Fruit fly (Drosophila melanogaster) whole organism, pupa: ENCODE results near the gene CG8483.
A peak's percentile ranks its signal among the peaks of the same experiment; 100 is the strongest.

Experiments used
- CG10348 ChIP-seq: fragments of 200-800 bp; sonication (Bioruptor generic); IDR thresholded peaks from 2 replicates; pipeline ENCODE4 v1.3.6; 2022; ENCODE audit warnings: missing biosample characterization, missing genetic modification characterization
- CG12605 ChIP-seq: fragments of 200-800 bp; sonication (Bioruptor generic); IDR thresholded peaks from 2 replicates; pipeline ENCODE4 v1.3.6; 2022; ENCODE audit warnings: missing biosample characterization, missing genetic modification characterization
- CG13204 ChIP-seq: fragments of 200-800 bp; sonication (Bioruptor generic); optimal IDR thresholded peaks from 2 replicates; lab custom pipeline; 2018; ENCODE audit warnings: missing biosample characterization, mild to moderate bottlenecking, missing genetic modification characterization, moderate library complexity
- CG14655 ChIP-seq: fragments of 200-800 bp; sonication (Bioruptor generic); optimal IDR thresholded peaks from 3 replicates; lab custom pipeline; 2017; ENCODE audit warnings: mild to moderate bottlenecking, missing biosample characterization, missing genetic modification reagents, missing genetic modification characterization
- CG15710 ChIP-seq: fragments of 200-800 bp; sonication (Bioruptor generic); optimal IDR thresholded peaks from 2 replicates; lab custom pipeline; 2018; ENCODE audit warnings: missing biosample characterization, mild to moderate bottlenecking, missing genetic modification characterization, moderate library complexity
- CG17806 ChIP-seq: fragments of 200-800 bp; sonication (Bioruptor generic); optimal IDR thresholded peaks from 2 replicates; lab custom pipeline; 2018; ENCODE audit warnings: missing biosample characterization, mild to moderate bottlenecking, missing genetic modification characterization, moderate library complexity
- CG32121 ChIP-seq: fragments of 200-800 bp; sonication (Bioruptor generic); IDR thresholded peaks from 2 replicates; pipeline ENCODE4 v1.3.6; 2022; ENCODE audit warnings: missing biosample characterization, missing genetic modification characterization
- CG34367 ChIP-seq: fragments of 200-800 bp; sonication (Bioruptor generic); optimal IDR thresholded peaks from 2 replicates; lab custom pipeline; 2018; ENCODE audit warnings: missing biosample characterization, mild to moderate bottlenecking, missing genetic modification characterization
- CG4496 ChIP-seq: fragments of 200-800 bp; sonication (Bioruptor generic); IDR thresholded peaks from 3 replicates; pipeline ENCODE4 v1.3.6; 2022; ENCODE audit warnings: missing biosample characterization, missing genetic modification characterization
- CG8159 ChIP-seq: fragments of 200-800 bp; sonication (Bioruptor generic); optimal IDR thresholded peaks from 3 replicates; lab custom pipeline; 2018; ENCODE audit warnings: missing biosample characterization, mild to moderate bottlenecking, missing genetic modification characterization, moderate library complexity
- CG8301 ChIP-seq: fragments of 200-800 bp; sonication (Bioruptor generic); optimal IDR thresholded peaks from 2 replicates; lab custom pipeline; 2018; ENCODE audit warnings: missing biosample characterization, mild to moderate bottlenecking, missing genetic modification characterization
- CG9948 ChIP-seq: fragments of 200-800 bp; sonication (Bioruptor generic); optimal IDR thresholded peaks from 2 replicates; lab custom pipeline; 2018; ENCODE audit warnings: missing biosample characterization, mild to moderate bottlenecking, missing genetic modification characterization, moderate library complexity
- D1 ChIP-seq: fragments of 200-800 bp; sonication (Bioruptor generic); optimal IDR thresholded peaks from 2 replicates; lab custom pipeline; 2018; ENCODE audit warnings: missing biosample characterization, mild to moderate bottlenecking, missing genetic modification characterization, moderate library complexity
- EcR ChIP-seq: fragments of 200-800 bp; sonication (Bioruptor generic); optimal IDR thresholded peaks from 3 replicates; lab custom pipeline; 2019; ENCODE audit warnings: missing biosample characterization, missing genetic modification characterization, mild to moderate bottlenecking, moderate library complexity, missing genetic modification reagents
- Ets98B ChIP-seq: fragments of 200-800 bp; sonication (Bioruptor generic); IDR thresholded peaks from 2 replicates; pipeline ENCODE4 v1.3.6; 2022; ENCODE audit warnings: missing biosample characterization, missing genetic modification characterization
- Pif1A ChIP-seq: fragments of 200-800 bp; sonication (Bioruptor generic); optimal IDR thresholded peaks from 3 replicates; lab custom pipeline; 2016; ENCODE audit warnings: missing biosample characterization, missing genetic modification characterization
- Pif1B ChIP-seq: fragments of 200-800 bp; sonication (Bioruptor generic); optimal IDR thresholded peaks from 3 replicates; lab custom pipeline; 2016; ENCODE audit warnings: missing biosample characterization, missing genetic modification characterization
- Snoo ChIP-seq: fragments of 200-800 bp; sonication (Bioruptor generic); optimal IDR thresholded peaks from 3 replicates; lab custom pipeline; 2017; ENCODE audit warnings: missing biosample characterization, mild to moderate bottlenecking, missing genetic modification characterization, inconsistent platforms
- fd96Ca ChIP-seq: fragments of 200-800 bp; sonication (Bioruptor generic); IDR thresholded peaks from 3 replicates; pipeline ENCODE4 v1.3.6; 2022; ENCODE audit warnings: missing biosample characterization, missing genetic modification characterization
- gl ChIP-seq: fragments of 200-800 bp; sonication (Bioruptor generic); optimal IDR thresholded peaks from 2 replicates; lab custom pipeline; 2018; ENCODE audit warnings: missing biosample characterization, mild to moderate bottlenecking, missing genetic modification characterization
- rn ChIP-seq: fragments of 200-800 bp; sonication (Bioruptor generic); IDR thresholded peaks from 2 replicates; pipeline ENCODE4 v1.3.6; 2022; ENCODE audit warnings: missing biosample characterization, missing genetic modification characterization

The CG8483 gene

dm6 chr3R:13231184-13231583 lies 16.9 kb upstream of the CG8483 start:
- no peak for TF ChIP-seq fd96Ca (GFP tag; lab: Robert Waterston, UW)
- no peak for TF ChIP-seq CG8301 (tag; lab: Kevin White, UChicago)
- no peak for TF ChIP-seq rn (GFP tag; lab: Robert Waterston, UW)
- TF ChIP-seq, all 21 proteins: peak for 0

- TF ChIP-seq CG9948 (tag; lab: Kevin White, UChicago), result no peak
- TF ChIP-seq CG32121 (GFP tag; lab: Robert Waterston, UW), result no peak
Observed at dm6 chr3R:13221820-13222219, 7.6 kb upstream of the CG8483 start.

dm6 chr3R:13220478-13220877 lies 6.2 kb upstream of the CG8483 start, which contains the start of gene CG8476:
CG8476 (minus strand) TSS chr3R:13220578.
- no peak for TF ChIP-seq gl (tag; lab: Kevin White, UChicago)
- no peak for TF ChIP-seq Ets98B
- TF ChIP-seq Pif1A (GFP tag; lab: Kevin White, UChicago), result no peak
- TF ChIP-seq D1 (tag; lab: Kevin White, UChicago), result no peak
- TF ChIP-seq CG34367 (tag; lab: Kevin White, UChicago), result no peak
- TF ChIP-seq CG32121 (GFP tag; lab: Robert Waterston, UW), result no peak
- TF ChIP-seq CG9948 (tag; lab: Kevin White, UChicago), result no peak
- TF ChIP-seq CG15710, result no peak
- no peak for TF ChIP-seq CG8159 (tag; lab: Kevin White, UChicago)
- TF ChIP-seq CG12605 (GFP tag; lab: Robert Waterston, UW), result no peak
- no peak for TF ChIP-seq CG8301 (tag; lab: Kevin White, UChicago)
- TF ChIP-seq CG17806, result no peak

- TF ChIP-seq CG10348 (GFP tag; lab: Robert Waterston, UW), result no peak
- TF ChIP-seq Pif1A (GFP tag; lab: Kevin White, UChicago), result no peak
- TF ChIP-seq CG12605 (GFP tag; lab: Robert Waterston, UW), result no peak
- no peak for TF ChIP-seq gl (tag; lab: Kevin White, UChicago)
- no peak for TF ChIP-seq CG13204 (GFP tag; lab: Kevin White, UChicago)
- TF ChIP-seq Ets98B, result no peak
- TF ChIP-seq CG8159 (tag; lab: Kevin White, UChicago), result no peak
Observed at dm6 chr3R:13218733-13219132, 4.5 kb upstream of the CG8483 start.

dm6 chr3R:13215100-13215499 lies 835 bp upstream of the CG8483 start:
- no peak for TF ChIP-seq CG4496
- TF ChIP-seq CG12605 (GFP tag; lab: Robert Waterston, UW), result no peak
- no peak for TF ChIP-seq CG10348 (GFP tag; lab: Robert Waterston, UW)
- peak; percentile 63 for TF ChIP-seq CG15710
- TF ChIP-seq CG17806, result peak; percentile 64
- no peak for TF ChIP-seq EcR
- TF ChIP-seq Pif1B (GFP tag; lab: Kevin White, UChicago), result peak; percentile 27
- no peak for TF ChIP-seq Ets98B
- no peak for TF ChIP-seq CG8301 (tag; lab: Kevin White, UChicago)
- TF ChIP-seq gl (tag; lab: Kevin White, UChicago), result no peak
- no peak for TF ChIP-seq D1 (tag; lab: Kevin White, UChicago)
- no peak for TF ChIP-seq CG13204 (GFP tag; lab: Kevin White, UChicago)
- peak; percentile 54 for TF ChIP-seq Pif1A (GFP tag; lab: Kevin White, UChicago)
- no peak for TF ChIP-seq CG32121 (GFP tag; lab: Robert Waterston, UW)
- TF ChIP-seq CG9948 (tag; lab: Kevin White, UChicago), result peak; percentile 56
- peak; percentile 81 for TF ChIP-seq CG8159 (tag; lab: Kevin White, UChicago)
- TF ChIP-seq fd96Ca (GFP tag; lab: Robert Waterston, UW), result no peak
- TF ChIP-seq rn (GFP tag; lab: Robert Waterston, UW), result no peak
- peak; percentile 3 for TF ChIP-seq CG34367 (tag; lab: Kevin White, UChicago)
- TF ChIP-seq CG14655 (GFP tag; lab: Kevin White, UChicago), result peak; percentile 16
- TF ChIP-seq Snoo, result peak; percentile 39

- no peak for TF ChIP-seq D1 (tag; lab: Kevin White, UChicago)
- TF ChIP-seq CG15710, result no peak
- TF ChIP-seq CG14655 (GFP tag; lab: Kevin White, UChicago), result no peak
- TF ChIP-seq CG9948 (tag; lab: Kevin White, UChicago), result no peak
- no peak for TF ChIP-seq gl (tag; lab: Kevin White, UChicago)
- no peak for TF ChIP-seq CG32121 (GFP tag; lab: Robert Waterston, UW)
- no peak for TF ChIP-seq Ets98B
- TF ChIP-seq EcR, result no peak
- no peak for TF ChIP-seq Pif1A (GFP tag; lab: Kevin White, UChicago)
- no peak for TF ChIP-seq CG4496
- no peak for TF ChIP-seq rn (GFP tag; lab: Robert Waterston, UW)
- TF ChIP-seq CG8159 (tag; lab: Kevin White, UChicago), result no peak
- TF ChIP-seq CG10348 (GFP tag; lab: Robert Waterston, UW), result no peak
- TF ChIP-seq CG8301 (tag; lab: Kevin White, UChicago), result no peak
- no peak for TF ChIP-seq CG17806
- TF ChIP-seq Snoo, result no peak
- TF ChIP-seq fd96Ca (GFP tag; lab: Robert Waterston, UW), result no peak
- TF ChIP-seq CG13204 (GFP tag; lab: Kevin White, UChicago), result no peak
- no peak for TF ChIP-seq CG34367 (tag; lab: Kevin White, UChicago)
Observed at dm6 chr3R:13208451-13208850, 5.8 kb downstream of the CG8483 start.

- no peak for TF ChIP-seq CG32121 (GFP tag; lab: Robert Waterston, UW)
- TF ChIP-seq CG17806, result no peak
- TF ChIP-seq CG14655 (GFP tag; lab: Kevin White, UChicago), result no peak
- TF ChIP-seq CG8159 (tag; lab: Kevin White, UChicago), result no peak
- TF ChIP-seq Pif1A (GFP tag; lab: Kevin White, UChicago), result no peak
- no peak for TF ChIP-seq CG10348 (GFP tag; lab: Robert Waterston, UW)
- TF ChIP-seq CG15710, result no peak
- no peak for TF ChIP-seq Ets98B
- TF ChIP-seq CG34367 (tag; lab: Kevin White, UChicago), result no peak
- no peak for TF ChIP-seq Snoo
- no peak for TF ChIP-seq D1 (tag; lab: Kevin White, UChicago)
Observed at dm6 chr3R:13200402-13200801, 13.9 kb downstream of the CG8483 start.
